Worm (Caenorhabditis elegans) whole organism, late embryonic: ENCODE measurements around the gene C05D12.5.

Experiments
- C08G9.2 ChIP-seq: sonication (generic microtip); optimal IDR thresholded peaks from 2 replicates; lab custom pipeline; 2016; ENCODE audit warnings: mild to moderate bottlenecking, missing genetic modification characterization, moderate library complexity, missing compliant biosample characterization
- C38D4.7 ChIP-seq: fragments of 200-800 bp; sonication (Bioruptor generic); optimal IDR thresholded peaks from 2 replicates; lab custom pipeline; 2018; ENCODE audit warnings: mild to moderate bottlenecking, missing genetic modification characterization, moderate library complexity, missing compliant biosample characterization
- K09A11.1 ChIP-seq: sonication (generic microtip); optimal IDR thresholded peaks from 2 replicates; lab custom pipeline; 2017; ENCODE audit warnings: antibody characterized with exemption, mild to moderate bottlenecking, missing genetic modification characterization, missing compliant biosample characterization; ENCODE audit not compliant: insufficient read depth
- T23F11.4 ChIP-seq: fragments of 200-800 bp; sonication (Bioruptor generic); optimal IDR thresholded peaks from 2 replicates; lab custom pipeline; 2018; ENCODE audit warnings: mild to moderate bottlenecking, missing genetic modification characterization, missing compliant biosample characterization
- Y22D7AL.16 ChIP-seq: sonication (generic microtip); optimal IDR thresholded peaks from 2 replicates; lab custom pipeline; 2016; ENCODE audit warnings: missing genetic modification characterization, missing compliant biosample characterization
- ceh-14 ChIP-seq: sonication (generic microtip); optimal IDR thresholded peaks from 2 replicates; lab custom pipeline; 2016; ENCODE audit warnings: missing genotype, missing genetic modification characterization, missing compliant biosample characterization
- ceh-19 ChIP-seq: fragments of 200-800 bp; sonication (Bioruptor generic); optimal IDR thresholded peaks from 2 replicates; lab custom pipeline; 2018; ENCODE audit warnings: mild to moderate bottlenecking, missing genetic modification characterization, missing compliant biosample characterization
- ceh-2 ChIP-seq: sonication (generic microtip); optimal IDR thresholded peaks from 2 replicates; lab custom pipeline; 2016; ENCODE audit warnings: missing genotype, missing genetic modification characterization, missing compliant biosample characterization
- ceh-24 ChIP-seq: sonication (generic microtip); optimal IDR thresholded peaks from 2 replicates; lab custom pipeline; 2016; ENCODE audit warnings: mild to moderate bottlenecking, missing genetic modification characterization, missing compliant biosample characterization
- ceh-31 ChIP-seq: sonication (generic microtip); optimal IDR thresholded peaks from 2 replicates; lab custom pipeline; 2016; ENCODE audit warnings: missing genetic modification characterization, missing compliant biosample characterization
- ceh-48 ChIP-seq: sonication (generic microtip); optimal IDR thresholded peaks from 2 replicates; lab custom pipeline; 2016; ENCODE audit warnings: missing genetic modification characterization, inconsistent platforms, missing compliant biosample characterization
- che-1 ChIP-seq: sonication (generic microtip); optimal IDR thresholded peaks from 2 replicates; lab custom pipeline; 2016; ENCODE audit warnings: mild to moderate bottlenecking, missing genetic modification characterization, missing compliant biosample characterization
- eyg-1 ChIP-seq: sonication (generic microtip); optimal IDR thresholded peaks from 2 replicates; lab custom pipeline; 2016; ENCODE audit warnings: missing genotype, missing genetic modification characterization, missing compliant biosample characterization
- fax-1 ChIP-seq: sonication (generic microtip); optimal IDR thresholded peaks from 2 replicates; lab custom pipeline; 2016; ENCODE audit warnings: missing genotype, missing genetic modification characterization, missing compliant biosample characterization
- fkh-10 ChIP-seq: fragments of 150-350 bp; optimal IDR thresholded peaks from 2 replicates; lab custom pipeline; 2014; ENCODE audit warnings: missing biosample characterization, missing genetic modification reagents, missing genetic modification characterization
- fkh-6 ChIP-seq: sonication (generic microtip); optimal IDR thresholded peaks from 2 replicates; lab custom pipeline; 2016; ENCODE audit warnings: missing genetic modification characterization, missing compliant biosample characterization
- hlh-13 ChIP-seq: fragments of 200-800 bp; sonication (Bioruptor generic); optimal IDR thresholded peaks from 2 replicates; lab custom pipeline; 2018; ENCODE audit warnings: mild to moderate bottlenecking, missing genetic modification characterization, missing compliant biosample characterization
- hlh-15 ChIP-seq: sonication (generic microtip); optimal IDR thresholded peaks from 2 replicates; lab custom pipeline; 2016; ENCODE audit warnings: missing genetic modification characterization, missing compliant biosample characterization
- hlh-30 ChIP-seq: sonication (generic microtip); optimal IDR thresholded peaks from 2 replicates; lab custom pipeline; 2017; ENCODE audit warnings: antibody characterized with exemption, missing genetic modification characterization, missing compliant biosample characterization; ENCODE audit not compliant: insufficient read depth
- hlh-8 ChIP-seq: sonication (generic microtip); optimal IDR thresholded peaks from 2 replicates; lab custom pipeline; 2016; ENCODE audit warnings: missing genotype, missing genetic modification characterization, missing compliant biosample characterization
- mec-3 ChIP-seq: sonication (generic microtip); optimal IDR thresholded peaks from 2 replicates; lab custom pipeline; 2016; ENCODE audit warnings: borderline replicate concordance, missing genetic modification characterization, missing compliant biosample characterization
- nhr-11 ChIP-seq: fragments of 150-350 bp; optimal IDR thresholded peaks from 2 replicates; lab custom pipeline; 2014; ENCODE audit warnings: missing biosample characterization, missing genetic modification characterization
- npax-4 ChIP-seq: sonication (generic microtip); optimal IDR thresholded peaks from 2 replicates; lab custom pipeline; 2016; ENCODE audit warnings: missing genetic modification characterization, missing compliant biosample characterization
- odd-2 ChIP-seq: sonication (generic microtip); optimal IDR thresholded peaks from 2 replicates; lab custom pipeline; 2017; ENCODE audit warnings: antibody characterized with exemption, mild to moderate bottlenecking, missing genetic modification characterization, missing compliant biosample characterization
- pat-9 ChIP-seq: fragments of 200-800 bp; sonication (Bioruptor generic); optimal IDR thresholded peaks from 2 replicates; lab custom pipeline; 2018; ENCODE audit warnings: mild to moderate bottlenecking, missing genetic modification characterization, moderate library complexity, missing compliant biosample characterization
- pax-1 ChIP-seq: fragments of 150-350 bp; optimal IDR thresholded peaks from 2 replicates; lab custom pipeline; 2014; ENCODE audit warnings: missing biosample characterization, missing genetic modification characterization
- pha-2 ChIP-seq: sonication (generic microtip); optimal IDR thresholded peaks from 2 replicates; lab custom pipeline; 2017; ENCODE audit warnings: mild to moderate bottlenecking, missing genetic modification characterization, missing compliant biosample characterization
- pros-1 ChIP-seq: fragments of 150-350 bp; optimal IDR thresholded peaks from 2 replicates; lab custom pipeline; 2014; ENCODE audit warnings: missing biosample characterization, missing genetic modification reagents, missing genetic modification characterization
- ref-2 ChIP-seq: sonication (generic microtip); optimal IDR thresholded peaks from 2 replicates; lab custom pipeline; 2016; ENCODE audit warnings: missing genetic modification characterization, missing compliant biosample characterization
- rnt-1 ChIP-seq: sonication (generic microtip); optimal IDR thresholded peaks from 2 replicates; lab custom pipeline; 2016; ENCODE audit warnings: missing genetic modification characterization, missing compliant biosample characterization
- sdc-2 ChIP-seq: sonication (generic microtip); optimal IDR thresholded peaks from 2 replicates; lab custom pipeline; 2016; ENCODE audit warnings: missing genotype, missing genetic modification characterization, missing compliant biosample characterization
- sox-2 ChIP-seq: fragments of 200-800 bp; sonication (Bioruptor generic); IDR thresholded peaks from 2 replicates; pipeline ENCODE4 v1.3.6; 2022; ENCODE audit warnings: missing genetic modification reagents, missing genetic modification characterization, missing compliant biosample characterization
- sox-4 ChIP-seq: sonication (generic microtip); optimal IDR thresholded peaks from 2 replicates; lab custom pipeline; 2017; ENCODE audit warnings: mild to moderate bottlenecking, missing genetic modification characterization, inconsistent platforms, missing compliant biosample characterization
- syd-9 ChIP-seq: sonication (generic microtip); optimal IDR thresholded peaks from 2 replicates; lab custom pipeline; 2016; ENCODE audit warnings: mild to moderate bottlenecking, missing genetic modification characterization, moderate library complexity, missing compliant biosample characterization
- ttx-3 ChIP-seq: sonication (generic microtip); optimal IDR thresholded peaks from 2 replicates; lab custom pipeline; 2016; ENCODE audit warnings: missing genetic modification reagents, missing genetic modification characterization, missing compliant biosample characterization
- unc-3 ChIP-seq, 2 experiments: fragments of 200-800 bp in 1 of 2; sonication (Bioruptor generic) in 1 of 2; sonication (generic microtip) in 1 of 2; conservative IDR thresholded peaks in 1 of 2; optimal IDR thresholded peaks in 1 of 2; 2 replicates each; pipeline versions ENCODE4 v1.3.6 to Lab custom; 2016 to 2022; ENCODE audit warnings: missing compliant biosample characterization in 2 of 2, missing genetic modification characterization in 2 of 2, missing genetic modification reagents in 1 of 2
- unc-42 ChIP-seq: sonication (generic microtip); optimal IDR thresholded peaks from 2 replicates; lab custom pipeline; 2016; ENCODE audit warnings: missing genotype, missing genetic modification characterization, missing compliant biosample characterization
- unc-86 ChIP-seq: sonication (generic microtip); optimal IDR thresholded peaks from 2 replicates; lab custom pipeline; 2016; ENCODE audit warnings: missing genetic modification characterization, missing compliant biosample characterization
- ztf-16 ChIP-seq: sonication (generic microtip); optimal IDR thresholded peaks from 2 replicates; lab custom pipeline; 2017; ENCODE audit warnings: missing genetic modification characterization, missing compliant biosample characterization

Gene C05D12.5

DNA sequence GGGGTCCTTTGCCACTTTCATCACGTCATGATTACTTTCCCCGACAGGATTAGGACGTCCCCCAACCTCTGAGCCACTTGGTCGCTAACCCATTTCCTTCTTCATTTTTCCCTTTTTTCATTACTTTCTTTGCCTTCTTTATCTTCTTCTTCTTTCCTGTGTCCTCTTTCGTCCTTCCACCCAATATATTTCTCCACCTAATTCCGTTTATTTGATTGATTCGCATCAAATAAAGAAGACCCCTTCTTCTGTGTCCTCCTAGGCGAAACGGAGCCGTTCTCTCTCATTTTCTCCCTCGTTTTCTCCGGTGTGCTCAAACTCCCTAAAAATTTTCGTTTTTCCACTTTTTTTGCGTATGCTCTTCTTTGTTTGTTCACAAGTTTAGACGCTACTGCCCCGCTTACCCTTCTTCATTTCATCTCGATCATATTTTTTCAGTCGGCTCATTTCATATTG, 24.3 kb upstream of the C05D12.5 start, which contains the start of gene C05D12.7:
TSS of gene C05D12.7 (plus strand) at position 406 of the 456 bp plus-strand sequence.
- TF ChIP-seq ceh-48 (tag; lab: Kevin White, UChicago) = no peak
- peak; percentile 57 for TF ChIP-seq unc-42
- no peak for TF ChIP-seq ceh-24 (tag; lab: Kevin White, UChicago)
- TF ChIP-seq sdc-2 = no peak
- no peak for TF ChIP-seq hlh-30
- TF ChIP-seq C38D4.7 (GFP tag; lab: Kevin White, UChicago) = no peak
- no peak for TF ChIP-seq Y22D7AL.16 (tag; lab: Kevin White, UChicago)
- TF ChIP-seq mec-3 (tag; lab: Kevin White, UChicago) = no peak
- no peak for TF ChIP-seq fkh-6 (tag; lab: Kevin White, UChicago)

DNA sequence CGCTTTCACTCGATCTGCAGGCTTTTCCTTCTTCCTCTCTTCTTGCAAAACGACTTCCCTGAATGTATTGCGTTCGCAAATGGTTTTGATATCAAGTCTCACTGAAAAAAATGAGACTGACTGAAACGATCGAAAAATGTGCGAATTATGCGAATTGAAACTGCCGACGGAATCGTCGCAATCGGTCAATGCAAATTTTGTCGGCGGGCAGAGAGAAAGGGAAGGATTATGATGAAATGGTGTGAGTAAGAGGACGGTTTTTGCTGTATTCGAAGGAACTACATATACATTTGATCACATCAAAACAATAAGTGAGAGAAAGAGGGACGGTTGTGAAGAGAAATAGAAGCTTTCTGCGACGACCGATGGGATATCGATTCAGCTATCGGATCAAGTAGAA, 18.4 kb upstream of the C05D12.5 start, which contains the start of gene C05D12.1:
TSS of gene C05D12.1 (minus strand) at position 101 of the 400 bp plus-strand sequence.
- TF ChIP-seq fkh-10 (no peak), K09A11.1 (no peak), ceh-2 (tag; lab: Kevin White, UChicago) (no peak), ref-2 (no peak)

DNA sequence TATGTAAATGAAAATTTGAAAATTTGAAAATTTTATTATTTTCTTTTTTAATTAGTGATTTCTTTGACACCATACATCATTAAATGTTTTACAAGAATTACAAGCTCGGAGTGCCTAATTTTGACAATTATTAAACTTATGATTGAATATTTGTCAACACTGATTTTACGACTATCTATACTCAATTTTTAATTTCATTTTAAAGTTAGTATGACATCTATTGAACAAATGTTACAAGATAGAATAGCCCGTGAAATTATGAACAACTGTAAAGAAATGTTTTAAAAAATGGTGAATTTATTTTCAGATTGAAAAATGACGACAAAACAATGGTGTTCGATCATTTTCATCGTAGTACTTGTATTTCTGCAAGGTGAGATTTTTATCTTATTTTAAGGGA, 16.0 kb upstream of the C05D12.5 start, which contains the start of gene C05D12.2:
TSS of gene C05D12.2 (plus strand) at position 301 of the 400 bp plus-strand sequence.
- no peak for TF ChIP-seq ceh-14 (tag; lab: Kevin White, UChicago)
- no peak for TF ChIP-seq T23F11.4
- no peak for TF ChIP-seq pax-1 (tag; lab: Kevin White, UChicago)
- TF ChIP-seq fax-1 (tag; lab: Kevin White, UChicago) = no peak
- TF ChIP-seq C38D4.7 (GFP tag; lab: Kevin White, UChicago) = no peak
- TF ChIP-seq hlh-15 (tag; lab: Kevin White, UChicago) = no peak
- no peak for TF ChIP-seq hlh-8 (tag; lab: Kevin White, UChicago)
- no peak for TF ChIP-seq pat-9 (tag; lab: Kevin White, UChicago)
- no peak for TF ChIP-seq rnt-1 (tag; lab: Kevin White, UChicago)
- TF ChIP-seq npax-4 (tag; lab: Kevin White, UChicago) = no peak
- TF ChIP-seq fkh-6 (tag; lab: Kevin White, UChicago) = no peak
- no peak for TF ChIP-seq mec-3 (tag; lab: Kevin White, UChicago)
- no peak for TF ChIP-seq sox-2 (GFP tag; lab: Robert Waterston, UW)
- no peak for TF ChIP-seq nhr-11 (tag; lab: Kevin White, UChicago)
- no peak for TF ChIP-seq pha-2 (tag; lab: Kevin White, UChicago)
- TF ChIP-seq ceh-19 (GFP tag; lab: Kevin White, UChicago) = no peak
- TF ChIP-seq hlh-13 = no peak
- TF ChIP-seq ceh-48 (tag; lab: Kevin White, UChicago) = no peak
- no peak for TF ChIP-seq ttx-3 (tag; lab: Kevin White, UChicago)

DNA sequence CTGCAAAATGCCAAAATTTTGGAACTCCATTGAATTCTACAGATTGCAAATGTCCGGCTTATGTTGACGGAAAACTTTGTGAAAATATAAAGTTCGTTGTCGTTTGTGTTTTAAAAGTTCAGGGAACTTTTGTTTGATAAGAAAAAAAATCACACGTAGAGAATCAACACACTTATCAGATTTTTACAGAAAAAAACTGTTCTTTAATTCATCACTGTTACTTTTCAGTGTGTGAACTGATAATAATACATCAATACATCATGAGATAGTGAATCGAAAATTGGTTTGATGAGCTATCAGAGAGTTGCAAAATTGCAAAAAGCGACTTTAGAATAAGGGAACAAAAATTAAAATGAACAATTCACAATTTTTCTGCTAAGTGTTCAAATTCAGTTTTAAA, 15.6 kb upstream of the C05D12.5 start:
- no peak for TF ChIP-seq unc-86 (tag; lab: Kevin White, UChicago)
- TF ChIP-seq unc-42 = no peak
- no peak for TF ChIP-seq odd-2 (tag; lab: Kevin White, UChicago)
- TF ChIP-seq eyg-1 (tag; lab: Kevin White, UChicago) = no peak
- TF ChIP-seq ceh-2 (tag; lab: Kevin White, UChicago) = no peak
- TF ChIP-seq C08G9.2 (tag; lab: Kevin White, UChicago) = no peak
- TF ChIP-seq unc-3 (GFP tag; conservative IDR thresholded peaks at IDR 0.05; lab: Robert Waterston, UW) = no peak
- TF ChIP-seq unc-3 (tag; optimal IDR thresholded peaks at IDR 0.05; lab: Kevin White, UChicago) = no peak
- TF ChIP-seq sox-4 (tag; lab: Kevin White, UChicago) = no peak
- TF ChIP-seq ref-2 = no peak
- no peak for TF ChIP-seq syd-9 (tag; lab: Kevin White, UChicago)
- TF ChIP-seq che-1 = no peak
- no peak for TF ChIP-seq ceh-19 (GFP tag; lab: Kevin White, UChicago)
- no peak for TF ChIP-seq pros-1
- no peak for TF ChIP-seq ztf-16 (tag; lab: Kevin White, UChicago)
- no peak for TF ChIP-seq T23F11.4
- TF ChIP-seq ceh-31 (tag; lab: Kevin White, UChicago) = no peak
- no peak for TF ChIP-seq nhr-11 (tag; lab: Kevin White, UChicago)
- no peak for TF ChIP-seq ceh-24 (tag; lab: Kevin White, UChicago)
